Worm (Caenorhabditis elegans): ENCODE measurements around the gene K11E4.6.

ce11 chrX:13744543-13745113 lies 20.2 kb downstream of the K11E4.6 start:
- no peak for TF ChIP-seq ztf-11 (tag; optimal IDR thresholded peaks at IDR 0.05)
- TF ChIP-seq drap-1 (GFP tag; optimal IDR thresholded peaks at IDR 0.05): no peak
- TF ChIP-seq unc-62 (GFP tag; optimal IDR thresholded peaks at IDR 0.05): peak; percentile 3
- TF ChIP-seq snpc-4 (tag; optimal IDR thresholded peaks at IDR 0.05): no peak
- no peak for TF ChIP-seq sptf-1 (tag; optimal IDR thresholded peaks at IDR 0.05)
- TF ChIP-seq lin-32 (GFP tag; optimal IDR thresholded peaks at IDR 0.05): no peak
- no peak for TF ChIP-seq mep-1 (tag; optimal IDR thresholded peaks at IDR 0.05)
- TF ChIP-seq lin-13 (tag; optimal IDR thresholded peaks at IDR 0.05): no peak
- TF ChIP-seq nhr-76 (tag; optimal IDR thresholded peaks at IDR 0.05): no peak
